Fruit fly (Drosophila melanogaster) whole organism, pupa: ENCODE results near the gene CG16782.

Experiments used
- CG10348 ChIP-seq: fragments of 200-800 bp; sonication (Bioruptor generic); IDR thresholded peaks from 2 replicates; pipeline ENCODE4 v1.3.6; 2022; ENCODE audit warnings: missing biosample characterization, missing genetic modification characterization
- CG12605 ChIP-seq: fragments of 200-800 bp; sonication (Bioruptor generic); IDR thresholded peaks from 2 replicates; pipeline ENCODE4 v1.3.6; 2022; ENCODE audit warnings: missing biosample characterization, missing genetic modification characterization
- CG13204 ChIP-seq: fragments of 200-800 bp; sonication (Bioruptor generic); optimal IDR thresholded peaks from 2 replicates; lab custom pipeline; 2018; ENCODE audit warnings: missing biosample characterization, mild to moderate bottlenecking, missing genetic modification characterization, moderate library complexity
- CG14655 ChIP-seq: fragments of 200-800 bp; sonication (Bioruptor generic); optimal IDR thresholded peaks from 3 replicates; lab custom pipeline; 2017; ENCODE audit warnings: mild to moderate bottlenecking, missing biosample characterization, missing genetic modification reagents, missing genetic modification characterization
- CG15710 ChIP-seq: fragments of 200-800 bp; sonication (Bioruptor generic); optimal IDR thresholded peaks from 2 replicates; lab custom pipeline; 2018; ENCODE audit warnings: missing biosample characterization, mild to moderate bottlenecking, missing genetic modification characterization, moderate library complexity
- CG17806 ChIP-seq: fragments of 200-800 bp; sonication (Bioruptor generic); optimal IDR thresholded peaks from 2 replicates; lab custom pipeline; 2018; ENCODE audit warnings: missing biosample characterization, mild to moderate bottlenecking, missing genetic modification characterization, moderate library complexity
- CG32121 ChIP-seq: fragments of 200-800 bp; sonication (Bioruptor generic); IDR thresholded peaks from 2 replicates; pipeline ENCODE4 v1.3.6; 2022; ENCODE audit warnings: missing biosample characterization, missing genetic modification characterization
- CG34367 ChIP-seq: fragments of 200-800 bp; sonication (Bioruptor generic); optimal IDR thresholded peaks from 2 replicates; lab custom pipeline; 2018; ENCODE audit warnings: missing biosample characterization, mild to moderate bottlenecking, missing genetic modification characterization
- CG4496 ChIP-seq: fragments of 200-800 bp; sonication (Bioruptor generic); IDR thresholded peaks from 3 replicates; pipeline ENCODE4 v1.3.6; 2022; ENCODE audit warnings: missing biosample characterization, missing genetic modification characterization
- CG8159 ChIP-seq: fragments of 200-800 bp; sonication (Bioruptor generic); optimal IDR thresholded peaks from 3 replicates; lab custom pipeline; 2018; ENCODE audit warnings: missing biosample characterization, mild to moderate bottlenecking, missing genetic modification characterization, moderate library complexity
- CG8301 ChIP-seq: fragments of 200-800 bp; sonication (Bioruptor generic); optimal IDR thresholded peaks from 2 replicates; lab custom pipeline; 2018; ENCODE audit warnings: missing biosample characterization, mild to moderate bottlenecking, missing genetic modification characterization
- CG9948 ChIP-seq: fragments of 200-800 bp; sonication (Bioruptor generic); optimal IDR thresholded peaks from 2 replicates; lab custom pipeline; 2018; ENCODE audit warnings: missing biosample characterization, mild to moderate bottlenecking, missing genetic modification characterization, moderate library complexity
- D1 ChIP-seq: fragments of 200-800 bp; sonication (Bioruptor generic); optimal IDR thresholded peaks from 2 replicates; lab custom pipeline; 2018; ENCODE audit warnings: missing biosample characterization, mild to moderate bottlenecking, missing genetic modification characterization, moderate library complexity
- EcR ChIP-seq: fragments of 200-800 bp; sonication (Bioruptor generic); optimal IDR thresholded peaks from 3 replicates; lab custom pipeline; 2019; ENCODE audit warnings: missing biosample characterization, missing genetic modification characterization, mild to moderate bottlenecking, moderate library complexity, missing genetic modification reagents
- Ets98B ChIP-seq: fragments of 200-800 bp; sonication (Bioruptor generic); IDR thresholded peaks from 2 replicates; pipeline ENCODE4 v1.3.6; 2022; ENCODE audit warnings: missing biosample characterization, missing genetic modification characterization
- Pif1A ChIP-seq: fragments of 200-800 bp; sonication (Bioruptor generic); optimal IDR thresholded peaks from 3 replicates; lab custom pipeline; 2016; ENCODE audit warnings: missing biosample characterization, missing genetic modification characterization
- Pif1B ChIP-seq: fragments of 200-800 bp; sonication (Bioruptor generic); optimal IDR thresholded peaks from 3 replicates; lab custom pipeline; 2016; ENCODE audit warnings: missing biosample characterization, missing genetic modification characterization
- Snoo ChIP-seq: fragments of 200-800 bp; sonication (Bioruptor generic); optimal IDR thresholded peaks from 3 replicates; lab custom pipeline; 2017; ENCODE audit warnings: missing biosample characterization, mild to moderate bottlenecking, missing genetic modification characterization, inconsistent platforms
- fd96Ca ChIP-seq: fragments of 200-800 bp; sonication (Bioruptor generic); IDR thresholded peaks from 3 replicates; pipeline ENCODE4 v1.3.6; 2022; ENCODE audit warnings: missing biosample characterization, missing genetic modification characterization
- gl ChIP-seq: fragments of 200-800 bp; sonication (Bioruptor generic); optimal IDR thresholded peaks from 2 replicates; lab custom pipeline; 2018; ENCODE audit warnings: missing biosample characterization, mild to moderate bottlenecking, missing genetic modification characterization
- rn ChIP-seq: fragments of 200-800 bp; sonication (Bioruptor generic); IDR thresholded peaks from 2 replicates; pipeline ENCODE4 v1.3.6; 2022; ENCODE audit warnings: missing biosample characterization, missing genetic modification characterization

CG16782 gene

dm6 chrX:3433646-3434097 is 26.4 kb downstream of the CG16782 start:
- TF ChIP-seq CG34367 (tag; lab: Kevin White, UChicago) (peak; percentile 57), D1 (tag; lab: Kevin White, UChicago) (peak; percentile 44), Snoo (tag; lab: Kevin White, UChicago) (peak; percentile 95), gl (tag; lab: Kevin White, UChicago) (peak; percentile 58), CG10348 (GFP tag; lab: Robert Waterston, UW) (no peak), EcR (GFP tag; lab: Kevin White, UChicago) (no peak), CG9948 (tag; lab: Kevin White, UChicago) (peak; percentile 66), CG8301 (tag; lab: Kevin White, UChicago) (peak; percentile 69), CG13204 (GFP tag; lab: Kevin White, UChicago) (peak; percentile 80), CG32121 (peak; percentile 93), CG12605 (GFP tag; lab: Robert Waterston, UW) (peak; percentile 97), fd96Ca (GFP tag; lab: Robert Waterston, UW) (peak; percentile 81), Ets98B (peak; percentile 93), CG15710 (tag; lab: Kevin White, UChicago) (peak; percentile 88), CG14655 (GFP tag; lab: Kevin White, UChicago) (peak; percentile 73), CG17806 (tag; lab: Kevin White, UChicago) (peak; percentile 83), CG4496 (GFP tag; lab: Robert Waterston, UW) (peak; percentile 95), Pif1A (GFP tag; lab: Kevin White, UChicago) (peak; percentile 96), Pif1B (peak; percentile 94), rn (GFP tag; lab: Robert Waterston, UW) (peak; percentile 86), CG8159 (tag; lab: Kevin White, UChicago) (peak; percentile 88)

dm6 chrX:3432928-3433327 is 27.1 kb downstream of the CG16782 start:
- peak; percentile 91 for TF ChIP-seq fd96Ca (GFP tag; lab: Robert Waterston, UW)
- TF ChIP-seq CG13204 (GFP tag; lab: Kevin White, UChicago), result no peak
- peak; percentile 77 for TF ChIP-seq CG8301 (tag; lab: Kevin White, UChicago)
- TF ChIP-seq CG14655 (GFP tag; lab: Kevin White, UChicago), result peak; percentile 73
- peak; percentile 72 for TF ChIP-seq CG12605 (GFP tag; lab: Robert Waterston, UW)
- peak; percentile 79 for TF ChIP-seq CG34367 (tag; lab: Kevin White, UChicago)
- TF ChIP-seq D1 (tag; lab: Kevin White, UChicago), result peak; percentile 61
- peak; percentile 25 for TF ChIP-seq EcR (GFP tag; lab: Kevin White, UChicago)
- TF ChIP-seq CG10348 (GFP tag; lab: Robert Waterston, UW), result peak; percentile 64; the same call in 1 of the 2 replicates
- peak; percentile 92 for TF ChIP-seq CG4496 (GFP tag; lab: Robert Waterston, UW)
- TF ChIP-seq CG9948 (tag; lab: Kevin White, UChicago), result peak; percentile 77
- peak; percentile 52 for TF ChIP-seq gl (tag; lab: Kevin White, UChicago)
- TF ChIP-seq Pif1B, result peak; percentile 80
- peak; percentile 71 for TF ChIP-seq Snoo (tag; lab: Kevin White, UChicago)
- peak; percentile 89 for TF ChIP-seq Pif1A (GFP tag; lab: Kevin White, UChicago)
- TF ChIP-seq CG8159 (tag; lab: Kevin White, UChicago), result peak; percentile 87
- TF ChIP-seq Ets98B, result peak; percentile 91
- peak; percentile 91 for TF ChIP-seq CG32121
- peak; percentile 70 for TF ChIP-seq rn (GFP tag; lab: Robert Waterston, UW)
- TF ChIP-seq CG17806 (tag; lab: Kevin White, UChicago), result peak; percentile 81
- peak; percentile 86 for TF ChIP-seq CG15710 (tag; lab: Kevin White, UChicago)

dm6 chrX:3431641-3432040 is 28.4 kb downstream of the CG16782 start:
- no peak for TF ChIP-seq CG13204 (GFP tag; lab: Kevin White, UChicago)
- no peak for TF ChIP-seq rn (GFP tag; lab: Robert Waterston, UW)
- TF ChIP-seq CG34367 (tag; lab: Kevin White, UChicago), result no peak
- peak; percentile 51; the same call in 2 of the 3 replicates for TF ChIP-seq CG4496 (GFP tag; lab: Robert Waterston, UW)
- TF ChIP-seq Pif1A (GFP tag; lab: Kevin White, UChicago), result no peak
- TF ChIP-seq CG9948 (tag; lab: Kevin White, UChicago), result peak; percentile 1
- TF ChIP-seq fd96Ca (GFP tag; lab: Robert Waterston, UW), result no peak
- peak; percentile 51; the same call in 1 of the 2 replicates for TF ChIP-seq CG32121
- TF ChIP-seq gl (tag; lab: Kevin White, UChicago), result no peak
- peak; percentile 37; the same call in 1 of the 2 replicates for TF ChIP-seq CG12605 (GFP tag; lab: Robert Waterston, UW)
- no peak for TF ChIP-seq D1 (tag; lab: Kevin White, UChicago)
- TF ChIP-seq CG10348 (GFP tag; lab: Robert Waterston, UW), result no peak
- peak; percentile 7; the same call in 1 of the 2 replicates for TF ChIP-seq Ets98B
- TF ChIP-seq EcR (GFP tag; lab: Kevin White, UChicago), result no peak
- no peak for TF ChIP-seq Pif1B
- no peak for TF ChIP-seq CG8159 (tag; lab: Kevin White, UChicago)
- TF ChIP-seq CG15710 (tag; lab: Kevin White, UChicago), result no peak
- TF ChIP-seq Snoo (tag; lab: Kevin White, UChicago), result no peak
- no peak for TF ChIP-seq CG8301 (tag; lab: Kevin White, UChicago)
- no peak for TF ChIP-seq CG14655 (GFP tag; lab: Kevin White, UChicago)
- no peak for TF ChIP-seq CG17806 (tag; lab: Kevin White, UChicago)

dm6 chrX:3429952-3430351 is 30.1 kb downstream of the CG16782 start:
- TF ChIP-seq CG13204 (GFP tag; lab: Kevin White, UChicago) (no peak), CG8159 (tag; lab: Kevin White, UChicago) (no peak), Pif1A (GFP tag; lab: Kevin White, UChicago) (no peak), CG12605 (GFP tag; lab: Robert Waterston, UW) (no peak), Snoo (tag; lab: Kevin White, UChicago) (no peak), CG34367 (tag; lab: Kevin White, UChicago) (no peak), CG32121 (no peak), EcR (GFP tag; lab: Kevin White, UChicago) (no peak)

- TF ChIP-seq CG15710 (tag; lab: Kevin White, UChicago) (peak; percentile 91), D1 (tag; lab: Kevin White, UChicago) (peak; percentile 78), CG14655 (GFP tag; lab: Kevin White, UChicago) (peak; percentile 75), CG12605 (GFP tag; lab: Robert Waterston, UW) (peak; percentile 68), Pif1A (GFP tag; lab: Kevin White, UChicago) (peak; percentile 93), Ets98B (peak; percentile 63), gl (tag; lab: Kevin White, UChicago) (peak; percentile 69), EcR (GFP tag; lab: Kevin White, UChicago) (peak; percentile 27), CG4496 (GFP tag; lab: Robert Waterston, UW) (peak; percentile 81), CG17806 (tag; lab: Kevin White, UChicago) (peak; percentile 85), CG10348 (GFP tag; lab: Robert Waterston, UW) (no peak), fd96Ca (GFP tag; lab: Robert Waterston, UW) (peak; percentile 76), CG8159 (tag; lab: Kevin White, UChicago) (peak; percentile 90), CG8301 (tag; lab: Kevin White, UChicago) (peak; percentile 66), CG9948 (tag; lab: Kevin White, UChicago) (peak; percentile 90), CG13204 (GFP tag; lab: Kevin White, UChicago) (peak; percentile 72), Snoo (tag; lab: Kevin White, UChicago) (peak; percentile 88), CG34367 (tag; lab: Kevin White, UChicago) (peak; percentile 85), Pif1B (peak; percentile 90), rn (GFP tag; lab: Robert Waterston, UW) (peak; percentile 49; the same call in 1 of the 2 replicates), CG32121 (peak; percentile 74; the same call in 1 of the 2 replicates)
- TF ChIP-seq, all 21 proteins: peak for 20
Measured at dm6 chrX:3427614-3427965, 32.5 kb downstream of the CG16782 start.
